Fruit fly (Drosophila melanogaster) whole organism, embryonic: ENCODE measurements around the gene fig.

Experiments used
- CG17359 ChIP-seq: fragments of 200-800 bp; sonication (Bioruptor generic); optimal IDR thresholded peaks from 3 replicates; lab custom pipeline; 2018; ENCODE audit warnings: missing biosample characterization, mild to moderate bottlenecking, missing genetic modification characterization, moderate library complexity
- CG3281 ChIP-seq: fragments of 200-800 bp; sonication (Bioruptor generic); optimal IDR thresholded peaks from 3 replicates; lab custom pipeline; 2017; ENCODE audit warnings: missing biosample characterization, mild to moderate bottlenecking, missing genetic modification characterization
- Dfd ChIP-seq, 2 experiments: fragments of >200 bp; optimal IDR thresholded peaks; 2 replicates each; lab custom pipeline; 2017; ENCODE audit warnings: missing biosample characterization in 2 of 2, missing genetic modification characterization in 2 of 2

dm6 chr3R:29785242-29785641 lies 5.0 kb upstream of the fig start:
- TF ChIP-seq Dfd (GFP tag; optimal IDR thresholded peaks at IDR 0.05; lab: Kevin White, UChicago): no peak
- no peak for TF ChIP-seq CG17359 (tag; lab: Kevin White, UChicago)
- no peak for TF ChIP-seq CG3281 (GFP tag; lab: Kevin White, UChicago)
